Worm (Caenorhabditis elegans) whole organism, L1 larva: ENCODE measurements around the gene ZK896.4.

Experiments
- C04F5.9 ChIP-seq: sonication (generic microtip); optimal IDR thresholded peaks from 2 replicates; lab custom pipeline; 2016; ENCODE audit warnings: missing genetic modification characterization, missing compliant biosample characterization
- C16A3.4 ChIP-seq: fragments of 150-350 bp; optimal IDR thresholded peaks from 2 replicates; lab custom pipeline; 2014; ENCODE audit warnings: missing biosample characterization, missing genetic modification characterization
- F16B12.6 ChIP-seq: fragments of 150-350 bp; optimal IDR thresholded peaks from 2 replicates; lab custom pipeline; 2014; ENCODE audit warnings: missing biosample characterization, missing genetic modification characterization
- Y116A8C.19 ChIP-seq: sonication (generic microtip); optimal IDR thresholded peaks from 2 replicates; lab custom pipeline; 2016; ENCODE audit warnings: missing compliant biosample characterization, missing genetic modification characterization, borderline replicate concordance
- aha-1 ChIP-seq: fragments of 150-350 bp; optimal IDR thresholded peaks from 2 replicates; lab custom pipeline; 2014; ENCODE audit warnings: missing biosample characterization, missing genetic modification characterization
- blmp-1 ChIP-seq: fragments of 150-350 bp; optimal IDR thresholded peaks from 2 replicates; lab custom pipeline; 2014; ENCODE audit warnings: missing biosample characterization, missing genetic modification characterization
- ceh-8 ChIP-seq: fragments of 200-800 bp; sonication (Bioruptor generic); optimal IDR thresholded peaks from 2 replicates; lab custom pipeline; 2018; ENCODE audit warnings: mild to moderate bottlenecking, missing genetic modification characterization, moderate library complexity, missing compliant biosample characterization
- ceh-82 ChIP-seq, 3 experiments: fragments of 150-350 bp in 1 of 3; sonication (generic microtip) in 2 of 3; optimal IDR thresholded peaks; 2 replicates each; lab custom pipeline; 2014 to 2017; ENCODE audit warnings: missing biosample characterization in 3 of 3, missing genetic modification characterization in 3 of 3
- ces-1 ChIP-seq: fragments of 150-350 bp; optimal IDR thresholded peaks from 2 replicates; lab custom pipeline; 2014; ENCODE audit warnings: missing biosample characterization, missing genetic modification reagents, missing genetic modification characterization
- dpl-1 ChIP-seq, 3 experiments: fragments of 150-350 bp in 2 of 3; sonication (generic microtip) in 1 of 3; optimal IDR thresholded peaks; 2 replicates each; lab custom pipeline; 2014 to 2017; ENCODE audit warnings: missing biosample characterization in 3 of 3, missing genetic modification characterization in 3 of 3, missing genetic modification reagents in 3 of 3
- efl-1 ChIP-seq, 4 experiments: fragments of 150-350 bp; optimal IDR thresholded peaks in 3 of 4; peaks in 1 of 4; 1 replicate in 1 of 4; 2 replicates in 3 of 4; lab custom pipeline; 2014; ENCODE audit warnings: missing biosample characterization in 2 of 4, missing genetic modification characterization in 2 of 4, missing genetic modification reagents in 2 of 4
- efl-3 ChIP-seq: fragments of 200-800 bp; sonication (Bioruptor generic); optimal IDR thresholded peaks from 2 replicates; lab custom pipeline; 2018; ENCODE audit warnings: mild to moderate bottlenecking, missing genetic modification characterization, missing compliant biosample characterization
- egl-13 ChIP-seq: sonication (generic microtip); optimal IDR thresholded peaks from 2 replicates; lab custom pipeline; 2016; ENCODE audit warnings: missing genotype, missing genetic modification reagents, missing genetic modification characterization, missing compliant biosample characterization
- elt-2 ChIP-seq: sonication (generic microtip); optimal IDR thresholded peaks from 2 replicates; lab custom pipeline; 2016; ENCODE audit warnings: missing genetic modification characterization, mild to moderate bottlenecking, inconsistent platforms, missing compliant biosample characterization, missing genetic modification reagents
- grh-1 ChIP-seq: fragments of 200-800 bp; sonication (Bioruptor generic); IDR thresholded peaks from 2 replicates; pipeline ENCODE4 v1.3.6; 2022; ENCODE audit warnings: missing genetic modification reagents, missing genetic modification characterization, missing compliant biosample characterization
- hlh-17 ChIP-seq: fragments of 200-800 bp; sonication (Bioruptor generic); optimal IDR thresholded peaks from 2 replicates; lab custom pipeline; 2018; ENCODE audit warnings: missing genetic modification characterization, mild to moderate bottlenecking, missing compliant biosample characterization, moderate library complexity, borderline replicate concordance
- irx-1 ChIP-seq: sonication (generic microtip); optimal IDR thresholded peaks from 2 replicates; lab custom pipeline; 2016; ENCODE audit warnings: missing genetic modification characterization, missing compliant biosample characterization
- lin-14 ChIP-seq: fragments of 200-800 bp; sonication (Bioruptor generic); optimal IDR thresholded peaks from 2 replicates; lab custom pipeline; 2018; ENCODE audit warnings: mild to moderate bottlenecking, missing genetic modification characterization, moderate library complexity, missing compliant biosample characterization
- lin-35 ChIP-seq, 2 experiments: fragments of 150-350 bp; optimal IDR thresholded peaks; 2 replicates each; lab custom pipeline; 2014; ENCODE audit warnings: missing biosample characterization in 2 of 2, missing genetic modification characterization in 2 of 2, missing genetic modification reagents in 2 of 2
- lir-3 ChIP-seq: sonication (generic microtip); optimal IDR thresholded peaks from 2 replicates; lab custom pipeline; 2016; ENCODE audit warnings: mild to moderate bottlenecking, missing genetic modification characterization, moderate library complexity, missing compliant biosample characterization; ENCODE audit not compliant: poor library complexity
- lsy-2 ChIP-seq, 2 experiments: fragments of 150-350 bp; optimal IDR thresholded peaks; 2 replicates each; lab custom pipeline; 2014; ENCODE audit warnings: missing biosample characterization in 2 of 2, missing genetic modification characterization in 2 of 2
- mdl-1 ChIP-seq, 2 experiments: fragments of 150-350 bp; optimal IDR thresholded peaks; 2 replicates each; lab custom pipeline; 2014 to 2017; ENCODE audit warnings: missing biosample characterization in 2 of 2, missing genetic modification characterization in 2 of 2, inconsistent platforms in 1 of 2
- mef-2 ChIP-seq: fragments of 150-350 bp; optimal IDR thresholded peaks from 2 replicates; lab custom pipeline; 2014; ENCODE audit warnings: missing biosample characterization, missing genetic modification characterization
- mep-1 ChIP-seq: fragments of 150-350 bp; optimal IDR thresholded peaks from 2 replicates; lab custom pipeline; 2014; ENCODE audit warnings: missing biosample characterization, missing genetic modification characterization
- nhr-12 ChIP-seq: sonication (generic microtip); optimal IDR thresholded peaks from 2 replicates; lab custom pipeline; 2017; ENCODE audit warnings: missing biosample characterization, missing genetic modification characterization
- nhr-20 ChIP-seq: sonication (generic microtip); optimal IDR thresholded peaks from 2 replicates; lab custom pipeline; 2016; ENCODE audit warnings: mild to moderate bottlenecking, missing genetic modification characterization, missing compliant biosample characterization
- nhr-47 ChIP-seq: sonication (generic microtip); optimal IDR thresholded peaks from 2 replicates; lab custom pipeline; 2016; ENCODE audit warnings: mild to moderate bottlenecking, missing genetic modification characterization, moderate library complexity, missing compliant biosample characterization
- nhr-71 ChIP-seq: sonication (generic microtip); optimal IDR thresholded peaks from 2 replicates; lab custom pipeline; 2016; ENCODE audit warnings: mild to moderate bottlenecking, missing genetic modification characterization, moderate library complexity, missing compliant biosample characterization
- nhr-76 ChIP-seq: sonication (generic microtip); optimal IDR thresholded peaks from 2 replicates; lab custom pipeline; 2017; ENCODE audit warnings: missing biosample characterization, missing genetic modification characterization
- nhr-85 ChIP-seq: sonication (generic microtip); peaks from one replicate; lab custom pipeline; 2016; ENCODE audit warnings: missing genetic modification characterization, inconsistent platforms, missing compliant biosample characterization
- pqm-1 ChIP-seq: sonication (generic microtip); optimal IDR thresholded peaks from 3 replicates; lab custom pipeline; 2017; ENCODE audit warnings: missing biosample characterization, missing genetic modification characterization
- snpc-4 ChIP-seq: fragments of 150-350 bp; optimal IDR thresholded peaks from 2 replicates; lab custom pipeline; 2014; ENCODE audit warnings: missing biosample characterization, missing genetic modification characterization
- snu-23 ChIP-seq: sonication (generic microtip); optimal IDR thresholded peaks from 2 replicates; lab custom pipeline; 2016; ENCODE audit warnings: missing genetic modification characterization, missing compliant biosample characterization
- sptf-1 ChIP-seq: fragments of 150-350 bp; optimal IDR thresholded peaks from 2 replicates; lab custom pipeline; 2014; ENCODE audit warnings: missing biosample characterization, missing genetic modification characterization
- swsn-7 ChIP-seq: sonication (generic microtip); optimal IDR thresholded peaks from 2 replicates; lab custom pipeline; 2016; ENCODE audit warnings: missing genetic modification characterization, missing compliant biosample characterization
- tbx-2 ChIP-seq: sonication (generic microtip); optimal IDR thresholded peaks from 2 replicates; lab custom pipeline; 2016; ENCODE audit warnings: missing genetic modification characterization, missing compliant biosample characterization
- zag-1 ChIP-seq: fragments of 150-350 bp; optimal IDR thresholded peaks from 2 replicates; lab custom pipeline; 2014; ENCODE audit warnings: missing biosample characterization, missing genetic modification characterization
- zip-4 ChIP-seq: fragments of 200-800 bp; sonication (Bioruptor generic); optimal IDR thresholded peaks from 2 replicates; lab custom pipeline; 2018; ENCODE audit warnings: mild to moderate bottlenecking, missing genetic modification characterization, moderate library complexity, missing compliant biosample characterization

Gene ZK896.4

ce11 chrIV:12840873-12841272 lies 42.2 kb downstream of the ZK896.4 start:
- no peak for TF ChIP-seq nhr-20 (tag; lab: Kevin White, UChicago)
- TF ChIP-seq nhr-85, result peak; percentile 52

DNA sequence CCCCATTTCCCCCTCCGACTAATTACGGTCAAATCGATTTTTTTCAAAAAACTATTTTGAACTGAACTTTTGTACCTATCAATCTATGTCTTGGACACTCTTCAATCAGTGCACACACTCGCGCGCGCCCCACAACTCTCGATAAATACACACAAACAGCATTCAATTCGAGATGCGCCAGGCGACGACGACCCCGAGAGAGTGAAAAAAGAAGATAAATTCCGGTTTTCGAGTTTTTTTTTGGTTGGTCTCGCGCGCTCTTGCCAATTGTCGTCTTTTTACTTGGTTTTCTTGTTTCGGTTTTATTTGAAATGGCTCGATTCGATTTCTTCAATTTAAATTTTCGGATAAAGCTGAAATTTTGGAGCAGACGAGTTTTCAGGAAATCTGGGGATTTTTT lies 42.7 kb downstream of the ZK896.4 start:
- TF ChIP-seq lin-14 (GFP tag; lab: Kevin White, UChicago) (peak; percentile 83), grh-1 (peak; percentile 15; the same call in 1 of the 2 replicates), ceh-82 (tag; optimal IDR thresholded peaks at IDR 0.05; lab: Kevin White, UChicago) (peak in 2 of 3 experiments; percentile 13 to 16), tbx-2 (tag; lab: Kevin White, UChicago) (peak; percentile 32), lsy-2 (tag; optimal IDR thresholded peaks at IDR 0.05; lab: Kevin White, UChicago) (peak in 1 of 2 experiments; percentile 38), nhr-85 (peak; percentile 18), nhr-47 (tag; lab: Kevin White, UChicago) (no peak), aha-1 (tag; lab: Kevin White, UChicago) (no peak), efl-1 (optimal IDR thresholded peaks at IDR 0.05; lab: Kevin White, UChicago) (peak in 1 of 2 experiments; percentile 16), efl-1 (GFP tag; optimal IDR thresholded peaks at IDR 0.05 in 1 of 2; lab: Kevin White, UChicago) (peak in 1 of 2 experiments; percentile 73), swsn-7 (no peak), dpl-1 (GFP tag; optimal IDR thresholded peaks at IDR 0.05; lab: Kevin White, UChicago) (peak in 1 of 3 experiments; percentile 29), irx-1 (tag; lab: Kevin White, UChicago) (peak; percentile 5), mep-1 (tag; lab: Kevin White, UChicago) (peak; percentile 28), ces-1 (GFP tag; lab: Kevin White, UChicago) (no peak), zag-1 (tag; lab: Kevin White, UChicago) (no peak), zip-4 (GFP tag; lab: Kevin White, UChicago) (no peak), nhr-20 (tag; lab: Kevin White, UChicago) (peak; percentile 40), nhr-71 (tag; lab: Kevin White, UChicago) (peak; percentile 30), C16A3.4 (tag; lab: Kevin White, UChicago) (no peak), lin-35 (GFP tag; optimal IDR thresholded peaks at IDR 0.05; lab: Kevin White, UChicago) (peak in 1 of 2 experiments; percentile 24), blmp-1 (peak; percentile 86), efl-3 (GFP tag; lab: Kevin White, UChicago) (no peak), mdl-1 (tag; optimal IDR thresholded peaks at IDR 0.05; lab: Kevin White, UChicago) (no peak), snu-23 (GFP tag; lab: Kevin White, UChicago) (peak; percentile 51), F16B12.6 (tag; lab: Kevin White, UChicago) (no peak)
- TF ChIP-seq, all 84 proteins: peak for 15

DNA sequence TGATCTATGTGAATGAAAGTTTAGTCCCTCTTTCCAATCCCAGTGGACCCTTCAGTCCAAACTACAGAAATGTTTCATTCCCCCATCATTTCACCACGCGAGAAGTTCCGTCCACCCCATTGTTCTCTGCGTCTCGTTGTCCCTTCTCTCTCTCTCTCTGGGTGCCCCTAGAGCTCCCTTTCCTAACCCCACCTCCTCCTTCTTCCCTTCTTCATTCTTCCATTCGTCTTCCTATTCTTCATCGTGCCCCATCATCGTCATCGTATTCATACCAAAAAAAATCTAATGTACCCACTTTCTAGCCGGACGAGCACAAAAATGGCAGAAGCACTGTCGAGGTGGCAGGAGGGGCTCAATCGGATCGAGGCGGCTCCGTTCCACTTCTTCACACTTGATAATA lies 46.9 kb downstream of the ZK896.4 start, which contains the start of gene M02B1.3:
Gene M02B1.3, plus strand, starts transcription at position 301 of the 400 bp plus-strand sequence.
- TF ChIP-seq ceh-8 (GFP tag; lab: Kevin White, UChicago) (no peak), blmp-1 (no peak), aha-1 (tag; lab: Kevin White, UChicago) (no peak), lir-3 (no peak), mef-2 (tag; lab: Kevin White, UChicago) (no peak), snu-23 (GFP tag; lab: Kevin White, UChicago) (no peak), nhr-12 (no peak), egl-13 (tag; lab: Kevin White, UChicago) (no peak), nhr-76 (tag; lab: Kevin White, UChicago) (no peak), nhr-20 (tag; lab: Kevin White, UChicago) (no peak), F16B12.6 (tag; lab: Kevin White, UChicago) (no peak), mep-1 (tag; lab: Kevin White, UChicago) (no peak), sptf-1 (tag; lab: Kevin White, UChicago) (no peak), hlh-17 (no peak), Y116A8C.19 (tag; lab: Kevin White, UChicago) (no peak), snpc-4 (no peak), lin-14 (GFP tag; lab: Kevin White, UChicago) (no peak), elt-2 (tag; lab: Kevin White, UChicago) (no peak), pqm-1 (tag; lab: Kevin White, UChicago) (no peak), C04F5.9 (tag; lab: Kevin White, UChicago) (no peak)
